Fruit fly (Drosophila melanogaster) whole organism, pupa: Measurements from ENCODE around the gene Cyp6d4.

ENCODE experiments used
- CG14655 ChIP-seq: fragments of 200-800 bp; sonication (Bioruptor generic); optimal IDR thresholded peaks from 3 replicates; lab custom pipeline; 2017; ENCODE audit warnings: mild to moderate bottlenecking, missing biosample characterization, missing genetic modification reagents, missing genetic modification characterization
- CG32121 ChIP-seq: fragments of 200-800 bp; sonication (Bioruptor generic); IDR thresholded peaks from 2 replicates; pipeline ENCODE4 v1.3.6; 2022; ENCODE audit warnings: missing biosample characterization, missing genetic modification characterization
- CG8159 ChIP-seq: fragments of 200-800 bp; sonication (Bioruptor generic); optimal IDR thresholded peaks from 3 replicates; lab custom pipeline; 2018; ENCODE audit warnings: missing biosample characterization, mild to moderate bottlenecking, missing genetic modification characterization, moderate library complexity
- EcR ChIP-seq: fragments of 200-800 bp; sonication (Bioruptor generic); optimal IDR thresholded peaks from 3 replicates; lab custom pipeline; 2019; ENCODE audit warnings: missing biosample characterization, missing genetic modification characterization, mild to moderate bottlenecking, moderate library complexity, missing genetic modification reagents
- Ets98B ChIP-seq: fragments of 200-800 bp; sonication (Bioruptor generic); IDR thresholded peaks from 2 replicates; pipeline ENCODE4 v1.3.6; 2022; ENCODE audit warnings: missing biosample characterization, missing genetic modification characterization
- Pif1B ChIP-seq: fragments of 200-800 bp; sonication (Bioruptor generic); optimal IDR thresholded peaks from 3 replicates; lab custom pipeline; 2016; ENCODE audit warnings: missing biosample characterization, missing genetic modification characterization
- rn ChIP-seq: fragments of 200-800 bp; sonication (Bioruptor generic); IDR thresholded peaks from 2 replicates; pipeline ENCODE4 v1.3.6; 2022; ENCODE audit warnings: missing biosample characterization, missing genetic modification characterization

dm6 chr3R:22710662-22711061, 12.5 kb downstream of the Cyp6d4 start, which contains the start of gene CG4907:
- no peak for TF ChIP-seq CG32121 (GFP tag; lab: Robert Waterston, UW)
- no peak for TF ChIP-seq Ets98B (GFP tag; lab: Robert Waterston, UW)
- TF ChIP-seq CG14655 (GFP tag; lab: Kevin White, UChicago) = no peak
- TF ChIP-seq EcR (GFP tag; lab: Kevin White, UChicago) = no peak
- no peak for TF ChIP-seq rn (GFP tag; lab: Robert Waterston, UW)
- no peak for TF ChIP-seq Pif1B
- TF ChIP-seq CG8159 (tag; lab: Kevin White, UChicago) = no peak
